Fruit fly (Drosophila melanogaster): ENCODE results near the gene dnk.
A peak's percentile ranks its signal among the peaks of the same experiment; 100 is the strongest.

dnk gene

DNA sequence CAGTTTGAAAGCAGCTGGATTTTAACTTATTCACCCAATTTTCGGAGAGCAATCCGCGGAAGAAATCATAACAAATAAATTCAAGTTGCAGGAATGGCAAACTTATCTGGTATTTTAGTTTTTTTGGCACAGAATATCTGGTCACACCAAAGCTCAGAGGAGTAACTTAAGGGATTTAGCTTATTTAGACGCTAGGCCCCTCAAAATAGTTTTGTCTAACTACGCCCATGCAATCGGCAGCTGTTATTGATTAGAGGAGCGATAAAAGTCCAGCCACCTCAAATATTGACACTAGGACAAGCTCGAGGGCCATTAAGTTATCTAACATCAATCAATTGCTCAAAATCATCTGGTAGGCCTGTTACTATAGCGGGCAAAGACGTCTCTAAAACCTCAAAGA lies 48.0 kb downstream of the dnk start, which contains the start of the genes GatA and P5cr (continued):
- TF ChIP-seq Gsc (GFP tag; IDR thresholded peaks at IDR 0.05) (no peak), bbx (GFP tag; IDR thresholded peaks at IDR 0.05; ENCODE audit: partially characterized antibody) (no peak), CkIIα-i1 (GFP tag; IDR thresholded peaks at IDR 0.05) (no peak), BEAF-32 (GFP tag; optimal IDR thresholded peaks at IDR 0.05) (peak; percentile 6), ci (GFP tag; IDR thresholded peaks at IDR 0.05) (peak; percentile 89), Adf1 (GFP tag; IDR thresholded peaks at IDR 0.05) (peak; percentile 70), jigr1 (GFP tag; IDR thresholded peaks at IDR 0.05) (no peak), CG9609 (GFP tag; optimal IDR thresholded peaks at IDR 0.05) (peak; percentile 86), her (GFP tag; optimal IDR thresholded peaks at IDR 0.05) (peak; percentile 93), CG34224 (GFP tag; IDR thresholded peaks at IDR 0.05; ENCODE audit: partially characterized antibody) (no peak; the same call in 2 of the 3 replicates), CG8924 (tag; optimal IDR thresholded peaks at IDR 0.05) (peak; percentile 71), mirr (GFP tag; optimal IDR thresholded peaks at IDR 0.05) (peak; percentile 87), CG5953 (GFP tag; IDR thresholded peaks at IDR 0.05) (peak; percentile 67), kni (GFP tag; optimal IDR thresholded peaks at IDR 0.05) (no peak), sob (GFP tag; IDR thresholded peaks at IDR 0.05) (peak; percentile 89), chm (GFP tag; IDR thresholded peaks at IDR 0.05) (peak; percentile 38; the same call in 1 of the 2 replicates), CG10654 (GFP tag; optimal IDR thresholded peaks at IDR 0.05) (peak; percentile 71), CG10979 (tag; optimal IDR thresholded peaks at IDR 0.05) (peak; percentile 31), H2.0 (GFP tag; IDR thresholded peaks at IDR 0.05) (peak; percentile 81), lab (GFP tag; optimal IDR thresholded peaks at IDR 0.05) (peak; percentile 93), sens (GFP tag) (peak; percentile 88), row (GFP tag; IDR thresholded peaks at IDR 0.05) (peak; percentile 94), CG9437 (GFP tag; optimal IDR thresholded peaks at IDR 0.05) (peak; percentile 35), Deaf1 (tag; optimal IDR thresholded peaks at IDR 0.05) (peak; percentile 31), Dref (GFP tag; IDR thresholded peaks at IDR 0.05) (peak; percentile 47), HLH4C (GFP tag; IDR thresholded peaks at IDR 0.05; ENCODE audit: partially characterized antibody) (no peak), CG17568 (GFP tag; optimal IDR thresholded peaks at IDR 0.05) (no peak), CG9817 (tag; optimal IDR thresholded peaks at IDR 0.05) (peak; percentile 85), Neu2 (GFP tag; optimal IDR thresholded peaks at IDR 0.05; ENCODE audit: borderline replicate concordance) (no peak), so (GFP tag; IDR thresholded peaks at IDR 0.05) (no peak), tup (GFP tag; optimal IDR thresholded peaks at IDR 0.05) (peak; percentile 64), CG11695 (GFP tag; IDR thresholded peaks at IDR 0.05) (0 out of 3 replicates have a peak, but pooled peaks have one; percentile 10), MESR4 (GFP tag; optimal IDR thresholded peaks at IDR 0.05) (peak; percentile 63), ap (GFP tag; IDR thresholded peaks at IDR 0.05) (peak; percentile 59), kay (GFP tag; optimal IDR thresholded peaks at IDR 0.05) (peak; percentile 62), p53 (GFP tag; optimal IDR thresholded peaks at IDR 0.05) (peak; percentile 72), CG1529 (GFP tag; optimal IDR thresholded peaks at IDR 0.05) (peak; percentile 24), cas (GFP tag; IDR thresholded peaks at IDR 0.05) (peak; percentile 67; the same call in 1 of the 2 replicates), CG1602 (GFP tag; optimal IDR thresholded peaks at IDR 0.05) (peak; percentile 72), Optix (GFP tag; IDR thresholded peaks at IDR 0.05) (peak; percentile 68; the same call in 2 of the 3 replicates), fd3F (GFP tag; optimal IDR thresholded peaks at IDR 0.05) (peak; percentile 77), tap (tag; optimal IDR thresholded peaks at IDR 0.05) (peak; percentile 58), ftz-f1 (GFP tag; optimal IDR thresholded peaks at IDR 0.05) (peak; percentile 28), Sry-β (GFP tag; optimal IDR thresholded peaks at IDR 0.05) (no peak), lmd (GFP tag; IDR thresholded peaks at IDR 0.05) (peak; percentile 84; the same call in 1 of the 2 replicates), CG7928 (GFP tag; optimal IDR thresholded peaks at IDR 0.05) (peak; percentile 51), Mad (GFP tag; optimal IDR thresholded peaks at IDR 0.05) (peak; percentile 78), Dip3 (GFP tag; optimal IDR thresholded peaks at IDR 0.05) (peak; percentile 86), CG13296 (GFP tag; optimal IDR thresholded peaks at IDR 0.05) (peak; percentile 83), CG4730 (GFP tag; IDR thresholded peaks at IDR 0.05) (peak; percentile 61), CG14965 (GFP tag; optimal IDR thresholded peaks at IDR 0.05; ENCODE audit: borderline replicate concordance) (no peak)

Measured in whole organism, embryonic.